Worm (Caenorhabditis elegans): ENCODE measurements around the gene spp-13.

Gene spp-13

ce11 chrX:8417727-8418126 lies 597 bp downstream of the spp-13 start:
- TF ChIP-seq F26F4.8 (GFP tag; conservative IDR thresholded peaks at IDR 0.05) (0 out of 2 replicates have a peak, but pooled peaks have one; percentile 57), tra-1 (GFP tag; IDR thresholded peaks at IDR 0.05) (peak; percentile 13; the same call in 1 of the 2 replicates), snpc-1.2 (GFP tag; IDR thresholded peaks at IDR 0.05) (peak; percentile 67), egl-43 (GFP tag; IDR thresholded peaks at IDR 0.05) (peak; percentile 66; the same call in 1 of the 2 replicates), lin-15B (tag; optimal IDR thresholded peaks at IDR 0.05) (no peak), Y48G9A.11 (GFP tag; IDR thresholded peaks at IDR 0.05) (0 out of 2 replicates have a peak, but pooled peaks have one; percentile 42), vab-7 (GFP tag; IDR thresholded peaks at IDR 0.05) (0 out of 2 replicates have a peak, but pooled peaks have one; percentile 23), dmd-8 (GFP tag; IDR thresholded peaks at IDR 0.05) (peak; percentile 80), aha-1 (tag) (peak; percentile 72), F44E2.7 (GFP tag; IDR thresholded peaks at IDR 0.05) (0 out of 2 replicates have a peak, but pooled peaks have one; percentile 23), unc-62 (GFP tag; optimal IDR thresholded peaks at IDR 0.05 in 1 of 2) (peak in 1 of 2 experiments; percentile 23), unc-62 (tag; optimal IDR thresholded peaks at IDR 0.05) (no peak), nhr-28 (tag; optimal IDR thresholded peaks at IDR 0.05) (no peak), zag-1 (tag; optimal IDR thresholded peaks at IDR 0.05) (no peak), lim-7 (GFP tag; IDR thresholded peaks at IDR 0.05) (peak; percentile 69; the same call in 1 of the 2 replicates), skn-1 (tag; optimal IDR thresholded peaks at IDR 0.05) (no peak), mes-2 (tag; optimal IDR thresholded peaks at IDR 0.05; ENCODE audit: poor library complexity, severe bottlenecking) (peak; percentile 38), mdt-29 (GFP tag; IDR thresholded peaks at IDR 0.05) (0 out of 2 replicates have a peak, but pooled peaks have one; percentile 21), zip-2 (tag; optimal IDR thresholded peaks at IDR 0.05) (no peak), madf-9 (GFP tag; conservative IDR thresholded peaks at IDR 0.05) (0 out of 2 replicates have a peak, but pooled peaks have one; percentile 29)

- TF ChIP-seq unc-39 (tag; optimal IDR thresholded peaks at IDR 0.05) (no peak), ZK337.2 (GFP tag; IDR thresholded peaks at IDR 0.05) (no peak), ctbp-1 (GFP tag; IDR thresholded peaks at IDR 0.05) (no peak), spr-3 (GFP tag; optimal IDR thresholded peaks at IDR 0.05) (no peak), Y75B8A.6 (GFP tag; IDR thresholded peaks at IDR 0.05) (no peak), nhr-48 (tag; optimal IDR thresholded peaks at IDR 0.05) (no peak), dpl-1 (GFP tag; optimal IDR thresholded peaks at IDR 0.05) (no peak), gei-8 (GFP tag; optimal IDR thresholded peaks at IDR 0.05) (no peak), spr-1 (tag; optimal IDR thresholded peaks at IDR 0.05) (no peak), mxl-3 (GFP tag; optimal IDR thresholded peaks at IDR 0.05) (no peak), ces-1 (GFP tag; optimal IDR thresholded peaks at IDR 0.05) (no peak), ceh-20 (GFP tag; IDR thresholded peaks at IDR 0.05) (no peak), fos-1 (tag; optimal IDR thresholded peaks at IDR 0.05) (no peak), hlh-30 (tag; optimal IDR thresholded peaks at IDR 0.05; ENCODE audit: insufficient read depth) (no peak), madf-9 (GFP tag; conservative IDR thresholded peaks at IDR 0.05) (no peak), duxl-1 (tag; optimal IDR thresholded peaks at IDR 0.05; ENCODE audit: poor library complexity) (no peak), mep-1 (tag; optimal IDR thresholded peaks at IDR 0.05) (no peak), mdl-1 (tag; optimal IDR thresholded peaks at IDR 0.05) (no peak), snpc-1.2 (GFP tag; IDR thresholded peaks at IDR 0.05) (no peak)
Observed at ce11 chrX:8416819-8417218, 1.5 kb downstream of the spp-13 start, which contains the start of gene ced-8. Gene ced-8, minus strand, starts transcription at chrX:8416919.

ce11 chrX:8413130-8413529 lies 5.2 kb downstream of the spp-13 start, which contains the start of gene F08F1.4:
Gene F08F1.4, plus strand, starts transcription at chrX:8413430.
- TF ChIP-seq zip-2 (tag; optimal IDR thresholded peaks at IDR 0.05) (no peak), pqm-1 (tag; optimal IDR thresholded peaks at IDR 0.05) (no peak), aha-1 (tag) (peak; percentile 40)

All from whole organism, L4 larva.